Worm (Caenorhabditis elegans): Measurements from ENCODE around the gene heri-1.

Gene heri-1

DNA sequence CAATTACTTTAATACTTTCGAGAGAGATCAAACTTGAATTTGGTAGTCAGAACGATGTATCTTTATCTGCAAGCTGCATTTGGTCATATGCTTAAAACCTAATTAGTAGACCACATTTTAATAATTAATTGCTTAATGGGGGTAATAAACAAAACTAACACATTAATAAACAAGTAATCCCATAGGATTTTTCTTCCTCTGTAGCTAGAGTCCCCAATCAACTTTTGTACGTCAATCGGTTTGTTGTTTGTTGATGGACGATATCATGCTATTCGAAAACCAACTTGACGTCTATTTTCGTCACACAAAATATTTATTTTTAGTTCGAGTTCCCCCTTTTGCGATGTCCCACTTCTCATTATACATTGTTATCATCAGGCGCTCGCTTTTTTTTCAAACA, 11.5 kb downstream of the heri-1 start:
- TF ChIP-seq F55B11.4 (tag; optimal IDR thresholded peaks at IDR 0.05; ENCODE audit: borderline replicate concordance, insufficient read depth), result no peak
- no peak for TF ChIP-seq sdz-38 (tag; optimal IDR thresholded peaks at IDR 0.05)
- no peak for TF ChIP-seq hmg-1.2 (GFP tag; IDR thresholded peaks at IDR 0.05)

- no peak for TF ChIP-seq mxl-1 (tag; optimal IDR thresholded peaks at IDR 0.05)
- no peak for TF ChIP-seq C06A6.2 (GFP tag; conservative IDR thresholded peaks at IDR 0.05)
- no peak for TF ChIP-seq die-1 (tag; optimal IDR thresholded peaks at IDR 0.05)
- no peak for TF ChIP-seq lin-26 (GFP tag; IDR thresholded peaks at IDR 0.05)
- TF ChIP-seq ceh-91 (GFP tag; IDR thresholded peaks at IDR 0.05), result no peak
- TF ChIP-seq cebp-1 (GFP tag; IDR thresholded peaks at IDR 0.05), result no peak
- TF ChIP-seq cebp-1 (tag; optimal IDR thresholded peaks at IDR 0.05), result no peak
- no peak for TF ChIP-seq madf-10 (tag; optimal IDR thresholded peaks at IDR 0.05)
- no peak for TF ChIP-seq bed-1 (GFP tag; IDR thresholded peaks at IDR 0.05)
- TF ChIP-seq egl-44 (GFP tag; IDR thresholded peaks at IDR 0.05), result no peak
- TF ChIP-seq somi-1 (GFP tag; optimal IDR thresholded peaks at IDR 0.05), result no peak
Measured at ce11 chrII:6099500-6099899, 13.5 kb downstream of the heri-1 start, which contains the start of gene rgs-3. TSS of gene rgs-3 (plus strand) at chrII:6099800.

DNA sequence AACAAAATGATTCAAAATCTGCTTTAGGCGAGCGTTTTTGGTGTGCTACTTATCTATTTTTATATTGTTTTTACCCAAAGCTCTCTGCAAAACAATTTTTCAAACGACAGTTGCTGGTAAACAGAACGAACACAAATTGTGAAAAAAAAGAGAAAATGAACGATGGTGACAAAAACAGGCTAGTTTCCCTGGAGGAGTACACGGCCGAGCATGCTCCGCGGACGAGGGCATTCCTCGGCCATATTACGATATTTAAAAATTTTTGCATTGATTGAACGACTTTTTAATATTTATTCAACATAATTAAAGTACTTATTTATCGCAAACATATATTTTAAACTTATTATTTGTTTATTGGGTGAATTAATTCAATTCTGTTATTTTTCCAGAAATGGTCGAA, 15.6 kb downstream of the heri-1 start, which contains the start of the genes tpp-2 and rbbp-5:
Gene tpp-2, minus strand, starts transcription at position 157 of the 400 bp plus-strand sequence.
Gene rbbp-5, plus strand, starts transcription at position 390 of the 400 bp plus-strand sequence.
- TF ChIP-seq Y95B8A.8 (GFP tag; IDR thresholded peaks at IDR 0.05) (no peak), let-526 (GFP tag; IDR thresholded peaks at IDR 0.05) (no peak), snpc-3.4 (tag; optimal IDR thresholded peaks at IDR 0.05) (peak; percentile 18), egl-18 (GFP tag; IDR thresholded peaks at IDR 0.05) (no peak), lir-1 (GFP tag; conservative IDR thresholded peaks at IDR 0.05) (no peak), madf-3 (GFP tag; IDR thresholded peaks at IDR 0.05) (no peak), atf-7 (tag; optimal IDR thresholded peaks at IDR 0.05) (no peak), C06A6.2 (GFP tag; conservative IDR thresholded peaks at IDR 0.05) (no peak), aptf-3 (GFP tag; IDR thresholded peaks at IDR 0.05) (no peak), Y56A3A.18 (GFP tag; IDR thresholded peaks at IDR 0.05) (no peak), chd-7 (tag; optimal IDR thresholded peaks at IDR 0.05) (no peak), let-607 (tag; optimal IDR thresholded peaks at IDR 0.05) (no peak), madf-8 (GFP tag; conservative IDR thresholded peaks at IDR 0.05) (peak; percentile 48), unc-130 (GFP tag; optimal IDR thresholded peaks at IDR 0.05) (peak; percentile 55), B0261.1 (tag; optimal IDR thresholded peaks at IDR 0.05) (no peak), ztf-18 (tag; optimal IDR thresholded peaks at IDR 0.05) (peak; percentile 44), K12H6.12 (tag; optimal IDR thresholded peaks at IDR 0.05) (no peak), lsl-1 (GFP tag; optimal IDR thresholded peaks at IDR 0.05) (peak; percentile 49), ccch-3 (GFP tag; optimal IDR thresholded peaks at IDR 0.05) (peak; percentile 4), D2030.7 (GFP tag; IDR thresholded peaks at IDR 0.05) (peak; percentile 32; the same call in 1 of the 2 replicates), mcd-1 (GFP tag; IDR thresholded peaks at IDR 0.05) (no peak; the same call in 1 of the 2 replicates), ceh-91 (GFP tag; IDR thresholded peaks at IDR 0.05) (no peak), B0336.3 (GFP tag; IDR thresholded peaks at IDR 0.05) (no peak), ceh-27 (GFP tag; optimal IDR thresholded peaks at IDR 0.05) (peak; percentile 72), ztf-22 (GFP tag; optimal IDR thresholded peaks at IDR 0.05) (no peak), tbp1 (GFP tag; optimal IDR thresholded peaks at IDR 0.05) (no peak), sdz-38 (tag; optimal IDR thresholded peaks at IDR 0.05) (no peak), F33H1.4 (GFP tag; IDR thresholded peaks at IDR 0.05) (no peak), mes-4 (tag; optimal IDR thresholded peaks at IDR 0.05) (no peak), F57A8.1 (GFP tag; optimal IDR thresholded peaks at IDR 0.05) (no peak), tlf-1 (GFP tag; optimal IDR thresholded peaks at IDR 0.05) (no peak), die-1 (tag; optimal IDR thresholded peaks at IDR 0.05) (no peak), madf-6 (GFP tag; IDR thresholded peaks at IDR 0.05) (peak; percentile 43; the same call in 1 of the 2 replicates), bed-1 (GFP tag; IDR thresholded peaks at IDR 0.05) (no peak), Y67H2A.10 (GFP tag; conservative IDR thresholded peaks at IDR 0.05) (0 out of 2 replicates have a peak, but pooled peaks have one; percentile 39), F37B4.10 (GFP tag; IDR thresholded peaks at IDR 0.05) (no peak), lin-40 (tag; optimal IDR thresholded peaks at IDR 0.05) (no peak)
